Worm (Caenorhabditis elegans) whole organism, L4/young adult: Measurements from ENCODE around the gene hot-1.

Experiments used
- dao-5 ChIP-seq: sonication (generic microtip); optimal IDR thresholded peaks from 2 replicates; lab custom pipeline; 2016; ENCODE audit warnings: missing genotype, missing genetic modification characterization, moderate library complexity, missing compliant biosample characterization
- him-1 ChIP-seq: sonication (generic microtip); optimal IDR thresholded peaks from 2 replicates; lab custom pipeline; 2016; ENCODE audit warnings: missing genotype, missing genetic modification reagents, missing genetic modification characterization, missing compliant biosample characterization

- TF ChIP-seq him-1 (tag; lab: Kevin White, UChicago) (no peak), dao-5 (tag; lab: Kevin White, UChicago) (no peak)
These were observed 6.5 kb upstream of the hot-1 start for ce11 chrV:14614454-14614853.
